Fruit fly (Drosophila melanogaster): ENCODE measurements around the gene CG15771.

- TF ChIP-seq pb (GFP tag; optimal IDR thresholded peaks at IDR 0.05) (no peak), vnd (GFP tag; IDR thresholded peaks at IDR 0.05; ENCODE audit: partially characterized antibody) (no peak), CG6791 (GFP tag; IDR thresholded peaks at IDR 0.05; ENCODE audit: partially characterized antibody) (no peak), CG13775 (GFP tag; optimal IDR thresholded peaks at IDR 0.05) (no peak), rib (GFP tag; IDR thresholded peaks at IDR 0.05) (no peak), CG3838 (GFP tag; optimal IDR thresholded peaks at IDR 0.05) (no peak)
Observed at dm6 chrX:5732440-5732839, 22.9 kb upstream of the CG15771 start, which contains the start of gene CG15773.

Measured in whole organism, embryonic.